Worm (Caenorhabditis elegans): ENCODE results near the gene tsp-11.
A peak's percentile ranks its signal among the peaks of the same experiment; 100 is the strongest.

The tsp-11 gene

ce11 chrX:9162864-9163263 lies at the start of gene tsp-11:
TSS of gene tsp-11 (plus strand) at chrX:9163164.
- TF ChIP-seq sem-4 (tag; optimal IDR thresholded peaks at IDR 0.05) (no peak), mdl-1 (tag; optimal IDR thresholded peaks at IDR 0.05) (no peak)

- TF ChIP-seq nhr-129 (tag; optimal IDR thresholded peaks at IDR 0.05) (peak; percentile 57), aly-2 (tag; optimal IDR thresholded peaks at IDR 0.05) (no peak), fos-1 (tag; optimal IDR thresholded peaks at IDR 0.05) (no peak), Y55F3AM.14 (GFP tag; optimal IDR thresholded peaks at IDR 0.05) (no peak), sma-9 (GFP tag; optimal IDR thresholded peaks at IDR 0.05) (peak; percentile 18), sma-9 (tag; optimal IDR thresholded peaks at IDR 0.05) (no peak), mdl-1 (tag; optimal IDR thresholded peaks at IDR 0.05) (no peak), gmeb-1 (tag; optimal IDR thresholded peaks at IDR 0.05) (peak; percentile 27), C34F6.9 (tag; optimal IDR thresholded peaks at IDR 0.05) (peak; percentile 72), unc-55 (GFP tag; optimal IDR thresholded peaks at IDR 0.05) (peak; percentile 55), crh-2 (tag; optimal IDR thresholded peaks at IDR 0.05) (peak; percentile 33), sma-3 (GFP tag; optimal IDR thresholded peaks at IDR 0.05) (peak; percentile 16), F13H6.1 (tag; optimal IDR thresholded peaks at IDR 0.05) (peak; percentile 64), lsy-2 (tag; optimal IDR thresholded peaks at IDR 0.05) (peak in 1 of 2 experiments; percentile 60), skn-1 (tag; optimal IDR thresholded peaks at IDR 0.05) (no peak), lin-13 (GFP tag; optimal IDR thresholded peaks at IDR 0.05) (peak; percentile 42), nhr-237 (tag; optimal IDR thresholded peaks at IDR 0.05) (no peak), nhr-23 (tag; optimal IDR thresholded peaks at IDR 0.05) (no peak), elt-1 (tag; optimal IDR thresholded peaks at IDR 0.05) (no peak), mab-5 (tag; optimal IDR thresholded peaks at IDR 0.05) (no peak)
Observed at ce11 chrX:9113829-9114228, 49.1 kb upstream of the tsp-11 start, which contains the start of gene C25A11.2. TSS of gene C25A11.2 (plus strand) at chrX:9114066.

- TF ChIP-seq ZK546.5 (tag; optimal IDR thresholded peaks at IDR 0.05) (no peak), unc-39 (tag; optimal IDR thresholded peaks at IDR 0.05) (no peak), ztf-1 (GFP tag; conservative IDR thresholded peaks at IDR 0.05) (no peak), skn-1 (tag; optimal IDR thresholded peaks at IDR 0.05) (no peak), mdl-1 (tag; optimal IDR thresholded peaks at IDR 0.05) (no peak), peb-1 (tag; optimal IDR thresholded peaks at IDR 0.05) (no peak), nhr-129 (tag; optimal IDR thresholded peaks at IDR 0.05) (no peak), lin-39 (tag; optimal IDR thresholded peaks at IDR 0.05) (no peak)
Observed at ce11 chrX:9117541-9117940, 45.4 kb upstream of the tsp-11 start.

- TF ChIP-seq C34F6.9 (tag; optimal IDR thresholded peaks at IDR 0.05) (peak; percentile 7), nhr-25 (tag; optimal IDR thresholded peaks at IDR 0.05) (peak; percentile 47)
Observed at ce11 chrX:9118741-9119140, 44.2 kb upstream of the tsp-11 start.

- TF ChIP-seq aly-2 (tag; optimal IDR thresholded peaks at IDR 0.05) (no peak), nhr-21 (tag; optimal IDR thresholded peaks at IDR 0.05) (no peak), F13H6.1 (tag; optimal IDR thresholded peaks at IDR 0.05) (no peak), nhr-12 (tag; optimal IDR thresholded peaks at IDR 0.05) (no peak), blmp-1 (tag; optimal IDR thresholded peaks at IDR 0.05; ENCODE audit: insufficient read depth) (no peak), ztf-11 (tag; optimal IDR thresholded peaks at IDR 0.05) (no peak), nhr-25 (tag; optimal IDR thresholded peaks at IDR 0.05) (no peak), ztf-1 (GFP tag; conservative IDR thresholded peaks at IDR 0.05) (no peak), lin-11 (tag; optimal IDR thresholded peaks at IDR 0.05) (no peak), lsy-2 (tag; optimal IDR thresholded peaks at IDR 0.05) (no peak), sem-4 (tag; optimal IDR thresholded peaks at IDR 0.05) (no peak), lin-39 (tag; optimal IDR thresholded peaks at IDR 0.05) (no peak), egl-27 (tag; optimal IDR thresholded peaks at IDR 0.05) (no peak), lin-13 (GFP tag; optimal IDR thresholded peaks at IDR 0.05) (no peak), ama-1 (optimal IDR thresholded peaks at IDR 0.05) (no peak), nhr-23 (tag; optimal IDR thresholded peaks at IDR 0.05) (no peak), sma-9 (GFP tag; optimal IDR thresholded peaks at IDR 0.05) (no peak), sma-9 (tag; optimal IDR thresholded peaks at IDR 0.05) (no peak), skn-1 (tag; optimal IDR thresholded peaks at IDR 0.05) (no peak)
Observed at ce11 chrX:9137402-9137801, 25.6 kb upstream of the tsp-11 start, which contains the start of gene B0563.6. TSS of gene B0563.6 (plus strand) at chrX:9137702.

All from whole organism, L2 larva.